Fruit fly (Drosophila melanogaster) whole organism, pupa: ENCODE results near the gene Dhod.

Source experiments
- CG10348 ChIP-seq: fragments of 200-800 bp; sonication (Bioruptor generic); IDR thresholded peaks from 2 replicates; pipeline ENCODE4 v1.3.6; 2022; ENCODE audit warnings: missing biosample characterization, missing genetic modification characterization
- CG12605 ChIP-seq: fragments of 200-800 bp; sonication (Bioruptor generic); IDR thresholded peaks from 2 replicates; pipeline ENCODE4 v1.3.6; 2022; ENCODE audit warnings: missing biosample characterization, missing genetic modification characterization
- CG14655 ChIP-seq: fragments of 200-800 bp; sonication (Bioruptor generic); optimal IDR thresholded peaks from 3 replicates; lab custom pipeline; 2017; ENCODE audit warnings: mild to moderate bottlenecking, missing biosample characterization, missing genetic modification reagents, missing genetic modification characterization
- CG15710 ChIP-seq: fragments of 200-800 bp; sonication (Bioruptor generic); optimal IDR thresholded peaks from 2 replicates; lab custom pipeline; 2018; ENCODE audit warnings: missing biosample characterization, mild to moderate bottlenecking, missing genetic modification characterization, moderate library complexity
- CG17806 ChIP-seq: fragments of 200-800 bp; sonication (Bioruptor generic); optimal IDR thresholded peaks from 2 replicates; lab custom pipeline; 2018; ENCODE audit warnings: missing biosample characterization, mild to moderate bottlenecking, missing genetic modification characterization, moderate library complexity
- CG8301 ChIP-seq: fragments of 200-800 bp; sonication (Bioruptor generic); optimal IDR thresholded peaks from 2 replicates; lab custom pipeline; 2018; ENCODE audit warnings: missing biosample characterization, mild to moderate bottlenecking, missing genetic modification characterization
- EcR ChIP-seq: fragments of 200-800 bp; sonication (Bioruptor generic); optimal IDR thresholded peaks from 3 replicates; lab custom pipeline; 2019; ENCODE audit warnings: missing biosample characterization, missing genetic modification characterization, mild to moderate bottlenecking, moderate library complexity, missing genetic modification reagents
- Pif1B ChIP-seq: fragments of 200-800 bp; sonication (Bioruptor generic); optimal IDR thresholded peaks from 3 replicates; lab custom pipeline; 2016; ENCODE audit warnings: missing biosample characterization, missing genetic modification characterization

dm6 chr3R:8700660-8701059 is 47.9 kb upstream of the Dhod start:
- no peak for TF ChIP-seq EcR (GFP tag; lab: Kevin White, UChicago)
- no peak for TF ChIP-seq Pif1B
- TF ChIP-seq CG14655 (GFP tag; lab: Kevin White, UChicago) = no peak
- no peak for TF ChIP-seq CG10348 (GFP tag; lab: Robert Waterston, UW)
- TF ChIP-seq CG12605 (GFP tag; lab: Robert Waterston, UW) = no peak
- no peak for TF ChIP-seq CG15710 (tag; lab: Kevin White, UChicago)
- TF ChIP-seq CG8301 (tag; lab: Kevin White, UChicago) = no peak
- TF ChIP-seq CG17806 (tag; lab: Kevin White, UChicago) = no peak
